Worm (Caenorhabditis elegans) whole organism, early embryonic: Measurements from ENCODE around the gene igdb-3.

Experiments used
- B0310.2 ChIP-seq: sonication (generic microtip); optimal IDR thresholded peaks from 2 replicates; lab custom pipeline; 2016; ENCODE audit warnings: mild to moderate bottlenecking, missing genetic modification characterization, missing compliant biosample characterization
- F13C5.2 ChIP-seq: sonication (generic microtip); optimal IDR thresholded peaks from 2 replicates; lab custom pipeline; 2017; ENCODE audit warnings: mild to moderate bottlenecking, missing genetic modification characterization, inconsistent platforms, missing compliant biosample characterization
- aly-1 ChIP-seq: sonication (generic microtip); optimal IDR thresholded peaks from 2 replicates; lab custom pipeline; 2016; ENCODE audit warnings: missing genetic modification characterization, missing compliant biosample characterization
- ama-1 ChIP-seq: fragments of 150-350 bp; optimal IDR thresholded peaks from 2 replicates; lab custom pipeline; 2014
- ceh-13 ChIP-seq: fragments of 200-800 bp; sonication (Bioruptor generic); optimal IDR thresholded peaks from 2 replicates; lab custom pipeline; 2018; ENCODE audit warnings: mild to moderate bottlenecking, missing genetic modification characterization, missing compliant biosample characterization
- ceh-36 ChIP-seq: sonication (generic microtip); optimal IDR thresholded peaks from 2 replicates; lab custom pipeline; 2016; ENCODE audit warnings: missing genetic modification characterization, inconsistent platforms, missing compliant biosample characterization
- ets-7 ChIP-seq: sonication (generic microtip); optimal IDR thresholded peaks from 2 replicates; lab custom pipeline; 2016; ENCODE audit warnings: missing genotype, missing genetic modification characterization, missing compliant biosample characterization
- flt-1 ChIP-seq: fragments of 200-800 bp; sonication (Bioruptor generic); IDR thresholded peaks from 2 replicates; pipeline ENCODE4 v1.3.6; 2022; ENCODE audit warnings: missing genetic modification characterization, missing compliant biosample characterization
- hmbx-1 ChIP-seq: sonication (generic microtip); optimal IDR thresholded peaks from 2 replicates; lab custom pipeline; 2016; ENCODE audit warnings: mild to moderate bottlenecking, missing genetic modification characterization, missing compliant biosample characterization
- hmg-4 ChIP-seq: fragments of 200-800 bp; sonication (Bioruptor generic); optimal IDR thresholded peaks from 2 replicates; lab custom pipeline; 2018; ENCODE audit warnings: mild to moderate bottlenecking, missing genetic modification characterization, missing compliant biosample characterization
- hnd-1 ChIP-seq: sonication (generic microtip); optimal IDR thresholded peaks from 2 replicates; lab custom pipeline; 2016; ENCODE audit warnings: missing genetic modification characterization, missing compliant biosample characterization
- pes-1 ChIP-seq: fragments of 200-800 bp; sonication (Bioruptor generic); IDR thresholded peaks from 2 replicates; pipeline ENCODE4 v1.3.6; 2022; ENCODE audit warnings: missing genetic modification reagents, missing genetic modification characterization, missing compliant biosample characterization
- scrt-1 ChIP-seq: fragments of 200-800 bp; sonication (Bioruptor generic); IDR thresholded peaks from 2 replicates; pipeline ENCODE4 v1.3.6; 2022; ENCODE audit warnings: missing genetic modification characterization, missing compliant biosample characterization
- sea-1 ChIP-seq: fragments of 200-800 bp; sonication (Bioruptor generic); conservative IDR thresholded peaks from 2 replicates; pipeline ENCODE4 v1.3.6; 2022; ENCODE audit warnings: missing genetic modification characterization, missing compliant biosample characterization
- tbx-11 ChIP-seq: fragments of 200-800 bp; sonication (Bioruptor generic); IDR thresholded peaks from 2 replicates; pipeline ENCODE4 v1.3.6; 2022; ENCODE audit warnings: missing genetic modification characterization, missing compliant biosample characterization
- tbx-37 ChIP-seq: fragments of 200-800 bp; sonication (Bioruptor generic); conservative IDR thresholded peaks from 2 replicates; pipeline ENCODE4 v1.3.6; 2022; ENCODE audit warnings: missing genetic modification reagents, missing genetic modification characterization, missing compliant biosample characterization
- tra-4 ChIP-seq: sonication (generic microtip); optimal IDR thresholded peaks from 2 replicates; lab custom pipeline; 2017; ENCODE audit warnings: missing genetic modification characterization, missing compliant biosample characterization

igdb-3 gene

ce11 chrX:6407805-6408204 lies 22.5 kb downstream of the igdb-3 start:
- TF ChIP-seq tbx-37 (GFP tag; lab: Robert Waterston, UW) (no peak), F13C5.2 (tag; lab: Kevin White, UChicago) (no peak), aly-1 (tag; lab: Kevin White, UChicago) (no peak), B0310.2 (no peak), flt-1 (GFP tag; lab: Robert Waterston, UW) (no peak), ceh-13 (GFP tag; lab: Kevin White, UChicago) (no peak), hmg-4 (GFP tag; lab: Kevin White, UChicago) (no peak), ama-1 (lab: Kevin White, UChicago) (no peak), tbx-11 (GFP tag; lab: Robert Waterston, UW) (no peak), ets-7 (tag; lab: Kevin White, UChicago) (no peak), scrt-1 (GFP tag; lab: Robert Waterston, UW) (no peak), ceh-36 (tag; lab: Kevin White, UChicago) (no peak), tra-4 (no peak), hnd-1 (tag; lab: Kevin White, UChicago) (no peak)

ce11 chrX:6408286-6408685 lies 23.0 kb downstream of the igdb-3 start:
- TF ChIP-seq hmbx-1 (tag; lab: Kevin White, UChicago) (no peak), flt-1 (GFP tag; lab: Robert Waterston, UW) (no peak), tbx-11 (GFP tag; lab: Robert Waterston, UW) (no peak), ceh-36 (tag; lab: Kevin White, UChicago) (no peak), ceh-13 (GFP tag; lab: Kevin White, UChicago) (no peak), B0310.2 (no peak), tbx-37 (GFP tag; lab: Robert Waterston, UW) (no peak), ets-7 (tag; lab: Kevin White, UChicago) (no peak), hmg-4 (GFP tag; lab: Kevin White, UChicago) (no peak), pes-1 (no peak), sea-1 (GFP tag; lab: Robert Waterston, UW) (no peak), ama-1 (lab: Kevin White, UChicago) (no peak), aly-1 (tag; lab: Kevin White, UChicago) (no peak), tra-4 (no peak)

- TF ChIP-seq ceh-13 (GFP tag; lab: Kevin White, UChicago) (no peak), flt-1 (GFP tag; lab: Robert Waterston, UW) (no peak), tra-4 (no peak)
These were observed 23.4 kb downstream of the igdb-3 start for ce11 chrX:6408713-6409112.

- no peak for TF ChIP-seq tra-4
- TF ChIP-seq aly-1 (tag; lab: Kevin White, UChicago) = no peak
- no peak for TF ChIP-seq hmg-4 (GFP tag; lab: Kevin White, UChicago)
These were observed 25.0 kb downstream of the igdb-3 start, which contains the start of gene mup-2 for ce11 chrX:6410177-6410765. mup-2 (minus strand) TSS chrX:6410227.

- TF ChIP-seq tra-4 = no peak
- TF ChIP-seq tbx-11 (GFP tag; lab: Robert Waterston, UW) = no peak
- no peak for TF ChIP-seq hnd-1 (tag; lab: Kevin White, UChicago)
These were observed 27.3 kb downstream of the igdb-3 start, which contains the start of gene T22E5.1 for ce11 chrX:6412575-6412974. T22E5.1 (plus strand) TSS chrX:6412875.

- TF ChIP-seq B0310.2 (no peak), scrt-1 (GFP tag; lab: Robert Waterston, UW) (no peak), ceh-13 (GFP tag; lab: Kevin White, UChicago) (no peak), hmbx-1 (tag; lab: Kevin White, UChicago) (no peak), aly-1 (tag; lab: Kevin White, UChicago) (no peak), hnd-1 (tag; lab: Kevin White, UChicago) (no peak), hmg-4 (GFP tag; lab: Kevin White, UChicago) (no peak), F13C5.2 (tag; lab: Kevin White, UChicago) (no peak), ceh-36 (tag; lab: Kevin White, UChicago) (no peak), flt-1 (GFP tag; lab: Robert Waterston, UW) (no peak), sea-1 (GFP tag; lab: Robert Waterston, UW) (no peak), tra-4 (no peak), tbx-11 (GFP tag; lab: Robert Waterston, UW) (no peak), ama-1 (lab: Kevin White, UChicago) (no peak), tbx-37 (GFP tag; lab: Robert Waterston, UW) (no peak), ets-7 (tag; lab: Kevin White, UChicago) (no peak)
These were observed 28.3 kb downstream of the igdb-3 start for ce11 chrX:6413583-6413982.

- TF ChIP-seq ceh-13 (GFP tag; lab: Kevin White, UChicago) = no peak
- TF ChIP-seq tbx-11 (GFP tag; lab: Robert Waterston, UW) = no peak
- TF ChIP-seq pes-1 = no peak
- TF ChIP-seq ets-7 (tag; lab: Kevin White, UChicago) = no peak
- TF ChIP-seq B0310.2 = no peak
- no peak for TF ChIP-seq tbx-37 (GFP tag; lab: Robert Waterston, UW)
- no peak for TF ChIP-seq hmg-4 (GFP tag; lab: Kevin White, UChicago)
These were observed 31.2 kb downstream of the igdb-3 start, which contains the start of gene T22E5.6 for ce11 chrX:6416357-6417087. T22E5.6 (minus strand) TSS chrX:6416407.
